Worm (Caenorhabditis elegans) whole organism, L4 larva: Measurements from ENCODE around the gene pvf-1.

ENCODE experiments used
- ZK546.5 ChIP-seq, 2 experiments: sonication (generic microtip); optimal IDR thresholded peaks; 2 replicates each; lab custom pipeline; 2017; ENCODE audit warnings: missing biosample characterization in 2 of 2, missing genetic modification characterization in 2 of 2
- daf-8 ChIP-seq: fragments of 200-800 bp; sonication (Bioruptor generic); IDR thresholded peaks from 2 replicates; pipeline ENCODE4 v1.3.6; 2022; ENCODE audit warnings: missing genetic modification characterization, missing compliant biosample characterization
- dmd-9 ChIP-seq: fragments of 200-800 bp; sonication (Bioruptor generic); IDR thresholded peaks from 2 replicates; pipeline ENCODE4 v1.3.6; 2022; ENCODE audit warnings: missing genetic modification reagents, missing genetic modification characterization, missing compliant biosample characterization
- dpl-1 ChIP-seq: fragments of 150-350 bp; optimal IDR thresholded peaks from 2 replicates; lab custom pipeline; 2014; ENCODE audit warnings: missing biosample characterization, missing genetic modification reagents, missing genetic modification characterization
- nhr-11 ChIP-seq: fragments of 150-350 bp; optimal IDR thresholded peaks from 2 replicates; lab custom pipeline; 2014; ENCODE audit warnings: missing biosample characterization, missing genetic modification characterization
- unc-62 ChIP-seq, 3 experiments: fragments of 150-350 bp in 1 of 3; sonication (generic microtip); optimal IDR thresholded peaks in 2 of 3; peaks in 1 of 3; 1 replicate in 1 of 3; 2 replicates in 2 of 3; lab custom pipeline; 2014 to 2017; ENCODE audit warnings: missing biosample characterization in 3 of 3, missing genetic modification characterization in 3 of 3, missing genetic modification reagents in 3 of 3, missing genotype in 1 of 3

DNA sequence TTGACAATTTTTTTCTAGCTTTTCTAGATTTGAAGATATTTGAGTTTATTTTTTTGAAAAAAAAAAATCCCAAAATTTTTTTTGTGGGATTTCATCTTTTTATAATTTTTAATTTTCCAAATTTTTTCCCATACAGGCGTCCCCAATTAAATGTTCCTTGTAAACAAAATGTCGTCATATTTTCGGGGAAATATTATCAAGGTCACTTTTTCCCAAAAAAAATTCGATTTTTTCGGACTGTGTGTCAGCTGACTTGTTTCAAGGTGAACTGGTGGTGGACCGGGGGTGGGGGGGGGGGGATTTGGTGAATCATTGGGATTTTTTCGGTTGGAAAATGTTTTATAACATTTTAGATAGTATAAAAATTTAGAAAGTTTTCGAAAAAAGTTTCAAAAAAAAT is 32.6 kb upstream of the pvf-1 start:
- TF ChIP-seq daf-8 (GFP tag; lab: Robert Waterston, UW) (no peak), ZK546.5 (tag; optimal IDR thresholded peaks at IDR 0.05; lab: Kevin White, UChicago) (no peak), unc-62 (GFP tag; optimal IDR thresholded peaks at IDR 0.05 in 1 of 2; lab: Kevin White, UChicago) (no peak), unc-62 (tag; optimal IDR thresholded peaks at IDR 0.05; lab: Kevin White, UChicago) (no peak), nhr-11 (tag; lab: Kevin White, UChicago) (no peak), dpl-1 (GFP tag; lab: Kevin White, UChicago) (no peak), dmd-9 (GFP tag; lab: Robert Waterston, UW) (no peak)
